Worm (Caenorhabditis elegans) whole organism, young adult: Measurements from ENCODE around the gene C06A12.19.
A peak's percentile ranks its signal among the peaks of the same experiment; 100 is the strongest.

Experiments
- B0035.1 ChIP-seq: sonication (generic microtip); optimal IDR thresholded peaks from 2 replicates; lab custom pipeline; 2016; ENCODE audit warnings: missing genetic modification characterization, mild to moderate bottlenecking, missing compliant biosample characterization, missing genotype, missing genetic modification reagents
- C06A6.2 ChIP-seq: fragments of 200-800 bp; sonication (Bioruptor generic); conservative IDR thresholded peaks from 2 replicates; pipeline ENCODE4 v1.3.6; 2022; ENCODE audit warnings: missing genetic modification characterization, missing compliant biosample characterization
- D2030.7 ChIP-seq: fragments of 200-800 bp; sonication (Bioruptor generic); IDR thresholded peaks from 2 replicates; pipeline ENCODE4 v1.3.6; 2022; ENCODE audit warnings: missing genetic modification reagents, missing genetic modification characterization, missing compliant biosample characterization
- F39B2.1 ChIP-seq: fragments of 200-800 bp; sonication (Bioruptor generic); IDR thresholded peaks from 2 replicates; pipeline ENCODE4 v1.3.6; 2022; ENCODE audit warnings: missing genetic modification reagents, missing genetic modification characterization, missing compliant biosample characterization
- F52B5.7 ChIP-seq: sonication (generic microtip); optimal IDR thresholded peaks from 2 replicates; lab custom pipeline; 2016; ENCODE audit warnings: mild to moderate bottlenecking, missing genetic modification characterization, missing compliant biosample characterization
- F55B11.4 ChIP-seq: sonication (generic microtip); optimal IDR thresholded peaks from 2 replicates; lab custom pipeline; 2016; ENCODE audit warnings: missing compliant biosample characterization, missing genetic modification characterization, borderline replicate concordance; ENCODE audit not compliant: insufficient read depth
- F57A8.1 ChIP-seq: fragments of 200-800 bp; sonication (Bioruptor generic); optimal IDR thresholded peaks from 2 replicates; lab custom pipeline; 2018; ENCODE audit warnings: mild to moderate bottlenecking, missing genetic modification characterization, moderate library complexity, missing compliant biosample characterization
- K11D2.4 ChIP-seq: fragments of 200-800 bp; sonication (Bioruptor generic); IDR thresholded peaks from 2 replicates; pipeline ENCODE4 v1.3.6; 2022; ENCODE audit warnings: missing genetic modification reagents, missing genetic modification characterization, missing compliant biosample characterization
- Y53F4B.3 ChIP-seq: fragments of 200-800 bp; sonication (Bioruptor generic); IDR thresholded peaks from 2 replicates; pipeline ENCODE4 v1.3.6; 2022; ENCODE audit warnings: missing genetic modification reagents, missing genetic modification characterization, missing compliant biosample characterization
- Y79H2A.3 ChIP-seq: fragments of 200-800 bp; sonication (Bioruptor generic); conservative IDR thresholded peaks from 2 replicates; pipeline ENCODE4 v1.3.6; 2022; ENCODE audit warnings: missing genetic modification reagents, missing genetic modification characterization, missing compliant biosample characterization
- Y95B8A.8 ChIP-seq: fragments of 200-800 bp; sonication (Bioruptor generic); IDR thresholded peaks from 2 replicates; pipeline ENCODE4 v1.3.6; 2022; ENCODE audit warnings: missing genetic modification reagents, missing genetic modification characterization, missing compliant biosample characterization
- ZK185.1 ChIP-seq: sonication (generic microtip); optimal IDR thresholded peaks from 2 replicates; lab custom pipeline; 2016; ENCODE audit warnings: mild to moderate bottlenecking, missing genetic modification characterization, missing compliant biosample characterization; ENCODE audit not compliant: poor library complexity, severe bottlenecking
- aptf-2 ChIP-seq: fragments of 200-800 bp; sonication (Bioruptor generic); conservative IDR thresholded peaks from 2 replicates; pipeline ENCODE4 v1.3.6; 2022; ENCODE audit warnings: missing genetic modification reagents, missing genetic modification characterization, missing compliant biosample characterization
- atf-7 ChIP-seq: sonication (generic microtip); optimal IDR thresholded peaks from 2 replicates; lab custom pipeline; 2017; ENCODE audit warnings: mild to moderate bottlenecking, missing genetic modification characterization, missing compliant biosample characterization
- athp-1 ChIP-seq: sonication (generic microtip); optimal IDR thresholded peaks from 2 replicates; lab custom pipeline; 2017; ENCODE audit warnings: mild to moderate bottlenecking, missing genetic modification characterization, missing compliant biosample characterization
- attf-3 ChIP-seq: fragments of 200-800 bp; sonication (Bioruptor generic); conservative IDR thresholded peaks from 2 replicates; pipeline ENCODE4 v1.3.6; 2022; ENCODE audit warnings: missing genetic modification reagents, missing genetic modification characterization, missing compliant biosample characterization
- attf-5 ChIP-seq: fragments of 200-800 bp; sonication (Bioruptor generic); optimal IDR thresholded peaks from 2 replicates; lab custom pipeline; 2018; ENCODE audit warnings: mild to moderate bottlenecking, missing genetic modification characterization, missing compliant biosample characterization
- attf-6 ChIP-seq: fragments of 200-800 bp; sonication (Bioruptor generic); IDR thresholded peaks from 2 replicates; pipeline ENCODE4 v1.3.6; 2022; ENCODE audit warnings: missing genetic modification reagents, missing genetic modification characterization, missing compliant biosample characterization
- ccch-3 ChIP-seq: fragments of 200-800 bp; sonication (Bioruptor generic); optimal IDR thresholded peaks from 2 replicates; lab custom pipeline; 2018; ENCODE audit warnings: mild to moderate bottlenecking, missing genetic modification characterization, missing compliant biosample characterization
- ceh-100 ChIP-seq: fragments of 200-800 bp; sonication (Bioruptor generic); IDR thresholded peaks from 2 replicates; pipeline ENCODE4 v1.3.6; 2022; ENCODE audit warnings: missing genetic modification reagents, missing genetic modification characterization, missing compliant biosample characterization
- ceh-27 ChIP-seq: fragments of 200-800 bp; sonication (Bioruptor generic); optimal IDR thresholded peaks from 2 replicates; lab custom pipeline; 2018; ENCODE audit warnings: mild to moderate bottlenecking, missing genetic modification characterization, moderate library complexity, missing compliant biosample characterization
- die-1 ChIP-seq: sonication (generic microtip); optimal IDR thresholded peaks from 2 replicates; lab custom pipeline; 2016; ENCODE audit warnings: missing genotype, mild to moderate bottlenecking, missing genetic modification characterization, missing compliant biosample characterization
- dpff-1 ChIP-seq: sonication (generic microtip); optimal IDR thresholded peaks from 2 replicates; lab custom pipeline; 2017; ENCODE audit warnings: mild to moderate bottlenecking, missing genetic modification characterization, missing compliant biosample characterization
- fkh-3 ChIP-seq: sonication (generic microtip); optimal IDR thresholded peaks from 2 replicates; lab custom pipeline; 2016; ENCODE audit warnings: mild to moderate bottlenecking, missing genetic modification characterization, missing compliant biosample characterization
- hmg-1.2 ChIP-seq: fragments of 200-800 bp; sonication (Bioruptor generic); IDR thresholded peaks from 2 replicates; pipeline ENCODE4 v1.3.6; 2022; ENCODE audit warnings: missing genetic modification reagents, missing genetic modification characterization, missing compliant biosample characterization
- hrde-1 ChIP-seq: sonication (generic microtip); optimal IDR thresholded peaks from 2 replicates; lab custom pipeline; 2016; ENCODE audit warnings: missing genetic modification characterization, mild to moderate bottlenecking, missing compliant biosample characterization, moderate library complexity, missing genotype, missing genetic modification reagents, borderline replicate concordance
- madf-10 ChIP-seq: sonication (generic microtip); optimal IDR thresholded peaks from 2 replicates; lab custom pipeline; 2016; ENCODE audit warnings: mild to moderate bottlenecking, missing genetic modification characterization, missing compliant biosample characterization
- madf-6 ChIP-seq: fragments of 200-800 bp; sonication (Bioruptor generic); IDR thresholded peaks from 2 replicates; pipeline ENCODE4 v1.3.6; 2022; ENCODE audit warnings: missing genetic modification reagents, missing genetic modification characterization, missing compliant biosample characterization
- madf-8 ChIP-seq: fragments of 200-800 bp; sonication (Bioruptor generic); conservative IDR thresholded peaks from 2 replicates; pipeline ENCODE4 v1.3.6; 2022; ENCODE audit warnings: missing genetic modification reagents, missing genetic modification characterization, missing compliant biosample characterization
- nfya-1 ChIP-seq: sonication (generic microtip); optimal IDR thresholded peaks from 2 replicates; lab custom pipeline; 2017; ENCODE audit warnings: antibody characterized with exemption, missing compliant biosample characterization, missing genetic modification characterization, borderline replicate concordance; ENCODE audit not compliant: insufficient read depth
- nhr-80 ChIP-seq: sonication (generic microtip); optimal IDR thresholded peaks from 2 replicates; lab custom pipeline; 2016; ENCODE audit warnings: missing genetic modification characterization, missing compliant biosample characterization
- pbrm-1 ChIP-seq: fragments of 200-800 bp; sonication (Bioruptor generic); IDR thresholded peaks from 2 replicates; pipeline ENCODE4 v1.3.6; 2022; ENCODE audit warnings: missing genetic modification reagents, missing genetic modification characterization, missing compliant biosample characterization
- rcor-1 ChIP-seq: fragments of 200-800 bp; sonication (Bioruptor generic); IDR thresholded peaks from 2 replicates; pipeline ENCODE4 v1.3.6; 2022; ENCODE audit warnings: missing genetic modification reagents, missing genetic modification characterization, missing compliant biosample characterization
- rec-8 ChIP-seq, 2 experiments: sonication (generic microtip); optimal IDR thresholded peaks; 2 replicates each; lab custom pipeline; 2016; ENCODE audit warnings: mild to moderate bottlenecking in 2 of 2, missing genetic modification characterization in 2 of 2, missing genetic modification reagents in 2 of 2, missing genotype in 2 of 2, missing biosample characterization in 1 of 2, missing compliant biosample characterization in 1 of 2, moderate library complexity in 1 of 2
- repo-1 ChIP-seq: sonication (generic microtip); optimal IDR thresholded peaks from 2 replicates; lab custom pipeline; 2017; ENCODE audit warnings: mild to moderate bottlenecking, missing genetic modification characterization, missing compliant biosample characterization
- rpc-1 ChIP-seq, 2 experiments: fragments of 150-350 bp in 1 of 2; sonication (generic microtip) in 1 of 2; optimal IDR thresholded peaks; 2 replicates each; lab custom pipeline; 2014 to 2018; ENCODE audit warnings: missing biosample characterization in 1 of 2, missing genetic modification characterization in 1 of 2, missing genetic modification reagents in 1 of 2, missing genotype in 1 of 2
- sdz-38 ChIP-seq: sonication (generic microtip); optimal IDR thresholded peaks from 2 replicates; lab custom pipeline; 2016; ENCODE audit warnings: missing genotype, missing genetic modification characterization, missing compliant biosample characterization
- sea-2 ChIP-seq: fragments of 200-800 bp; sonication (Bioruptor generic); IDR thresholded peaks from 2 replicates; pipeline ENCODE4 v1.3.6; 2022; ENCODE audit warnings: missing genetic modification characterization, missing compliant biosample characterization
- snpc-1.1 ChIP-seq: sonication (generic microtip); optimal IDR thresholded peaks from 2 replicates; lab custom pipeline; 2017; ENCODE audit warnings: missing genetic modification characterization, mild to moderate bottlenecking, missing compliant biosample characterization, antibody characterized with exemption, moderate library complexity, missing genotype, missing genetic modification reagents; ENCODE audit not compliant: insufficient read depth
- snpc-1.3 ChIP-seq: sonication (generic microtip); optimal IDR thresholded peaks from 2 replicates; lab custom pipeline; 2017; ENCODE audit warnings: missing genetic modification characterization, mild to moderate bottlenecking, missing compliant biosample characterization, antibody characterized with exemption, moderate library complexity, missing genotype, missing genetic modification reagents; ENCODE audit not compliant: insufficient read depth
- somi-1 ChIP-seq: fragments of 200-800 bp; sonication (Bioruptor generic); optimal IDR thresholded peaks from 2 replicates; lab custom pipeline; 2018; ENCODE audit warnings: mild to moderate bottlenecking, missing genetic modification characterization, missing compliant biosample characterization
- unc-130 ChIP-seq: sonication (generic microtip); optimal IDR thresholded peaks from 2 replicates; lab custom pipeline; 2016; ENCODE audit warnings: missing genetic modification reagents, missing genetic modification characterization, missing compliant biosample characterization
- unc-62 ChIP-seq: fragments of 150-350 bp; optimal IDR thresholded peaks from 2 replicates; lab custom pipeline; 2014; ENCODE audit warnings: missing biosample characterization, missing genetic modification reagents, missing genetic modification characterization
- zfh-2 ChIP-seq: fragments of 200-800 bp; sonication (Bioruptor generic); conservative IDR thresholded peaks from 2 replicates; pipeline ENCODE4 v1.3.6; 2022; ENCODE audit warnings: missing genetic modification reagents, missing genetic modification characterization, missing compliant biosample characterization
- ztf-18 ChIP-seq: sonication (generic microtip); optimal IDR thresholded peaks from 2 replicates; lab custom pipeline; 2016; ENCODE audit warnings: missing genotype, mild to moderate bottlenecking, missing genetic modification characterization, missing compliant biosample characterization
- ztf-22 ChIP-seq: fragments of 200-800 bp; sonication (Bioruptor generic); optimal IDR thresholded peaks from 2 replicates; lab custom pipeline; 2018; ENCODE audit warnings: mild to moderate bottlenecking, missing genetic modification characterization, moderate library complexity, missing compliant biosample characterization
- ztf-28 ChIP-seq: fragments of 200-800 bp; sonication (Bioruptor generic); IDR thresholded peaks from 2 replicates; pipeline ENCODE4 v1.3.6; 2022; ENCODE audit warnings: missing genetic modification reagents, missing genetic modification characterization, missing compliant biosample characterization

C06A12.19 gene

ce11 chrIV:17461222-17461707 lies 21.4 kb upstream of the C06A12.19 start, which contains the start of gene rif-1.1 (continued):
- TF ChIP-seq sdz-38 (tag; lab: Kevin White, UChicago), result no peak
- no peak for TF ChIP-seq F52B5.7 (tag; lab: Kevin White, UChicago)
- peak; percentile 8 for TF ChIP-seq ZK185.1
- TF ChIP-seq dpff-1 (tag; lab: Kevin White, UChicago), result no peak
- no peak for TF ChIP-seq athp-1
- TF ChIP-seq ztf-28, result no peak
- no peak for TF ChIP-seq zfh-2 (GFP tag; lab: Robert Waterston, UW)
- peak; percentile 75 for TF ChIP-seq pbrm-1
- no peak for TF ChIP-seq C06A6.2 (GFP tag; lab: Robert Waterston, UW)
- TF ChIP-seq rpc-1 (optimal IDR thresholded peaks at IDR 0.05; lab: Kevin White, UChicago), result no peak
- no peak for TF ChIP-seq rpc-1 (tag; optimal IDR thresholded peaks at IDR 0.05; lab: Kevin White, UChicago)
- peak; percentile 50; the same call in 1 of the 2 replicates for TF ChIP-seq aptf-2 (GFP tag; lab: Robert Waterston, UW)
- no peak for TF ChIP-seq die-1 (tag; lab: Kevin White, UChicago)
- no peak for TF ChIP-seq nfya-1 (tag; lab: Kevin White, UChicago)
- TF ChIP-seq F57A8.1 (GFP tag; lab: Kevin White, UChicago), result no peak
- TF ChIP-seq attf-3 (GFP tag; lab: Robert Waterston, UW), result no peak
- no peak for TF ChIP-seq Y53F4B.3 (GFP tag; lab: Robert Waterston, UW)
- no peak for TF ChIP-seq madf-10 (tag; lab: Kevin White, UChicago)
- TF ChIP-seq attf-5 (GFP tag; lab: Kevin White, UChicago), result no peak
- no peak for TF ChIP-seq fkh-3 (tag; lab: Kevin White, UChicago)
- TF ChIP-seq F55B11.4, result no peak
- TF ChIP-seq rec-8 (tag; optimal IDR thresholded peaks at IDR 0.05; lab: Kevin White, UChicago), result no peak
- peak; percentile 96 for TF ChIP-seq D2030.7
- peak; percentile 7 for TF ChIP-seq snpc-1.3 (tag; lab: Kevin White, UChicago)
- peak; percentile 56 for TF ChIP-seq unc-130
- peak; percentile 48; the same call in 1 of the 2 replicates for TF ChIP-seq rcor-1 (GFP tag; lab: Robert Waterston, UW)
- TF ChIP-seq ztf-18, result no peak
- no peak for TF ChIP-seq atf-7 (tag; lab: Kevin White, UChicago)
- no peak for TF ChIP-seq F39B2.1 (GFP tag; lab: Robert Waterston, UW)
- no peak for TF ChIP-seq unc-62
- TF ChIP-seq madf-6 (GFP tag; lab: Robert Waterston, UW), result peak; percentile 92
- no peak for TF ChIP-seq repo-1 (tag; lab: Kevin White, UChicago)
- peak; percentile 1 for TF ChIP-seq nhr-80
- no peak for TF ChIP-seq ceh-27 (GFP tag; lab: Kevin White, UChicago)
- no peak for TF ChIP-seq ccch-3
- no peak for TF ChIP-seq K11D2.4 (GFP tag; lab: Robert Waterston, UW)
- TF ChIP-seq sea-2 (GFP tag; lab: Robert Waterston, UW), result no peak
- no peak for TF ChIP-seq B0035.1 (tag; lab: Kevin White, UChicago)
- no peak for TF ChIP-seq snpc-1.1
- peak; percentile 53; the same call in 1 of the 2 replicates for TF ChIP-seq Y95B8A.8 (GFP tag; lab: Robert Waterston, UW)
- TF ChIP-seq hmg-1.2 (GFP tag; lab: Robert Waterston, UW), result peak; percentile 45; the same call in 1 of the 2 replicates
- TF ChIP-seq attf-6 (GFP tag; lab: Robert Waterston, UW), result peak; percentile 87
- no peak for TF ChIP-seq ceh-100 (GFP tag; lab: Robert Waterston, UW)
- TF ChIP-seq ztf-22, result no peak
- TF ChIP-seq madf-8 (GFP tag; lab: Robert Waterston, UW), result peak; percentile 86
- no peak for TF ChIP-seq Y79H2A.3
- TF ChIP-seq hrde-1 (tag; lab: Kevin White, UChicago), result no peak
- no peak for TF ChIP-seq somi-1 (GFP tag; lab: Kevin White, UChicago)
